Worm (Caenorhabditis elegans) whole organism, L4 larva: ENCODE results near the gene Y60A3A.19.

ENCODE experiments used
- egl-27 ChIP-seq: sonication (generic microtip); optimal IDR thresholded peaks from 3 replicates; lab custom pipeline; 2017; ENCODE audit warnings: missing biosample characterization, missing genetic modification reagents, missing genetic modification characterization
- lin-39 ChIP-seq: fragments of 150-350 bp; optimal IDR thresholded peaks from 2 replicates; lab custom pipeline; 2014; ENCODE audit warnings: missing biosample characterization, missing genetic modification reagents, missing genetic modification characterization
- mdl-1 ChIP-seq, 2 experiments: fragments of 150-350 bp in 1 of 2; sonication (generic microtip) in 1 of 2; optimal IDR thresholded peaks; 2 replicates each; lab custom pipeline; 2014 to 2017; ENCODE audit warnings: missing biosample characterization in 2 of 2, missing genetic modification characterization in 2 of 2
- nhr-25 ChIP-seq: sonication (generic microtip); optimal IDR thresholded peaks from 2 replicates; lab custom pipeline; 2017; ENCODE audit warnings: missing genetic modification characterization, mild to moderate bottlenecking, missing compliant biosample characterization, antibody characterized with exemption, moderate library complexity, borderline replicate concordance; ENCODE audit not compliant: insufficient read depth
- nhr-77 ChIP-seq: fragments of 150-350 bp; optimal IDR thresholded peaks from 2 replicates; lab custom pipeline; 2014; ENCODE audit warnings: missing biosample characterization, missing genetic modification characterization

DNA sequence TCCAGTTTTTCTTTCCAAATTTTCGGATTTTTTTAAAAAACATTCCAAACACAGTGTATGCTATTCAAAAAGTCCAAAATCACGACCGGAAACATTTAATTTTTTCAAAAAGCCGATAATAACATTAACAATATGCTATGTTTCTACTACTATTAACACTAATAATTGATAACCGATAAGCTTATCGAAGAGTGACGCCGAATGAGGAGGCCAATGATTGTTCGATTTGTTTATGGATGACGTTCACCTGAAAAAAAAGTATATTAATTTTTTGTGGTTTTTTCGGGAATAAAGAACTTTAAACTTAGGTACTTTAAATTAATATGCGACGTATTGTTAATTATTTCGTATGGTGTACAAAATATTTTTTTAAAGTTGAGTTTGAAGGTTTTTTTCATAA, 18.4 kb upstream of the Y60A3A.19 start:
- TF ChIP-seq mdl-1 (tag; optimal IDR thresholded peaks at IDR 0.05; lab: Kevin White, UChicago) (no peak), lin-39 (tag; lab: Kevin White, UChicago) (no peak), egl-27 (no peak), nhr-25 (tag; lab: Kevin White, UChicago) (no peak), nhr-77 (tag; lab: Kevin White, UChicago) (no peak)
